Worm (Caenorhabditis elegans) whole organism, young adult: ENCODE measurements around the gene F53F4.12.
A peak's percentile ranks its signal among the peaks of the same experiment; 100 is the strongest.

Experiments
- B0019.2 ChIP-seq: fragments of 200-800 bp; sonication (Bioruptor generic); conservative IDR thresholded peaks from 2 replicates; pipeline ENCODE4 v1.3.6; 2022; ENCODE audit warnings: missing genetic modification reagents, missing genetic modification characterization, missing compliant biosample characterization
- B0035.1 ChIP-seq: sonication (generic microtip); optimal IDR thresholded peaks from 2 replicates; lab custom pipeline; 2016; ENCODE audit warnings: missing genetic modification characterization, mild to moderate bottlenecking, missing compliant biosample characterization, missing genotype, missing genetic modification reagents
- F10E7.11 ChIP-seq: sonication (generic microtip); optimal IDR thresholded peaks from 2 replicates; lab custom pipeline; 2017; ENCODE audit warnings: mild to moderate bottlenecking, missing genetic modification characterization, moderate library complexity, missing compliant biosample characterization
- F33H1.4 ChIP-seq: fragments of 200-800 bp; sonication (Bioruptor generic); IDR thresholded peaks from 2 replicates; pipeline ENCODE4 v1.3.6; 2022; ENCODE audit warnings: missing genetic modification reagents, missing genetic modification characterization, missing compliant biosample characterization
- K11D2.4 ChIP-seq: fragments of 200-800 bp; sonication (Bioruptor generic); IDR thresholded peaks from 2 replicates; pipeline ENCODE4 v1.3.6; 2022; ENCODE audit warnings: missing genetic modification reagents, missing genetic modification characterization, missing compliant biosample characterization
- K12H6.12 ChIP-seq: fragments of 200-800 bp; sonication (Bioruptor generic); optimal IDR thresholded peaks from 2 replicates; lab custom pipeline; 2018; ENCODE audit warnings: mild to moderate bottlenecking, missing genetic modification characterization, missing compliant biosample characterization
- T26A5.8 ChIP-seq: sonication (generic microtip); optimal IDR thresholded peaks from 2 replicates; lab custom pipeline; 2016; ENCODE audit warnings: missing genetic modification characterization, missing compliant biosample characterization
- Y53G8AR.9 ChIP-seq: fragments of 200-800 bp; sonication (Bioruptor generic); conservative IDR thresholded peaks from 2 replicates; pipeline ENCODE4 v1.3.6; 2022; ENCODE audit warnings: missing genetic modification reagents, missing genetic modification characterization, missing compliant biosample characterization
- Y95B8A.8 ChIP-seq: fragments of 200-800 bp; sonication (Bioruptor generic); IDR thresholded peaks from 2 replicates; pipeline ENCODE4 v1.3.6; 2022; ENCODE audit warnings: missing genetic modification reagents, missing genetic modification characterization, missing compliant biosample characterization
- ama-1 ChIP-seq, 3 experiments: fragments of 150-350 bp in 1 of 3; sonication (generic microtip) in 2 of 3; optimal IDR thresholded peaks; 2 replicates each; lab custom pipeline; 2014 to 2018; ENCODE audit warnings: missing biosample characterization in 2 of 3, missing genetic modification characterization in 2 of 3, missing genetic modification reagents in 2 of 3
- aptf-3 ChIP-seq: fragments of 200-800 bp; sonication (Bioruptor generic); IDR thresholded peaks from 2 replicates; pipeline ENCODE4 v1.3.6; 2022; ENCODE audit warnings: missing genetic modification characterization, missing compliant biosample characterization
- atf-7 ChIP-seq: sonication (generic microtip); optimal IDR thresholded peaks from 2 replicates; lab custom pipeline; 2017; ENCODE audit warnings: mild to moderate bottlenecking, missing genetic modification characterization, missing compliant biosample characterization
- bed-2 ChIP-seq: fragments of 200-800 bp; sonication (Bioruptor generic); IDR thresholded peaks from 2 replicates; pipeline ENCODE4 v1.3.6; 2022; ENCODE audit warnings: missing genetic modification reagents, missing genetic modification characterization, missing compliant biosample characterization
- cebp-1 ChIP-seq, 2 experiments: fragments of 200-800 bp in 1 of 2; sonication (Bioruptor generic) in 1 of 2; sonication (generic microtip) in 1 of 2; IDR thresholded peaks in 1 of 2; optimal IDR thresholded peaks in 1 of 2; 2 replicates each; pipeline versions ENCODE4 v1.3.6 to Lab custom; 2017 to 2022; ENCODE audit warnings: missing compliant biosample characterization in 2 of 2, missing genetic modification characterization in 2 of 2, mild to moderate bottlenecking in 1 of 2, missing genetic modification reagents in 1 of 2, moderate library complexity in 1 of 2
- ceh-27 ChIP-seq: fragments of 200-800 bp; sonication (Bioruptor generic); optimal IDR thresholded peaks from 2 replicates; lab custom pipeline; 2018; ENCODE audit warnings: mild to moderate bottlenecking, missing genetic modification characterization, moderate library complexity, missing compliant biosample characterization
- ceh-79 ChIP-seq: sonication (generic microtip); optimal IDR thresholded peaks from 2 replicates; lab custom pipeline; 2017; ENCODE audit warnings: mild to moderate bottlenecking, missing genetic modification characterization, missing compliant biosample characterization
- chd-7 ChIP-seq: sonication (generic microtip); optimal IDR thresholded peaks from 2 replicates; lab custom pipeline; 2016; ENCODE audit warnings: mild to moderate bottlenecking, missing genetic modification characterization, moderate library complexity, missing compliant biosample characterization
- die-1 ChIP-seq: sonication (generic microtip); optimal IDR thresholded peaks from 2 replicates; lab custom pipeline; 2016; ENCODE audit warnings: missing genotype, mild to moderate bottlenecking, missing genetic modification characterization, missing compliant biosample characterization
- dpff-1 ChIP-seq: sonication (generic microtip); optimal IDR thresholded peaks from 2 replicates; lab custom pipeline; 2017; ENCODE audit warnings: mild to moderate bottlenecking, missing genetic modification characterization, missing compliant biosample characterization
- efl-1 ChIP-seq: fragments of 150-350 bp; optimal IDR thresholded peaks from 2 replicates; lab custom pipeline; 2014; ENCODE audit warnings: missing biosample characterization, missing genetic modification reagents, missing genetic modification characterization
- egl-18 ChIP-seq: fragments of 200-800 bp; sonication (Bioruptor generic); IDR thresholded peaks from 2 replicates; pipeline ENCODE4 v1.3.6; 2022; ENCODE audit warnings: missing genetic modification reagents, missing genetic modification characterization, missing compliant biosample characterization
- ekl-4 ChIP-seq: fragments of 200-800 bp; sonication (Bioruptor generic); IDR thresholded peaks from 2 replicates; pipeline ENCODE4 v1.3.6; 2022; ENCODE audit warnings: missing genetic modification reagents, missing genetic modification characterization, missing compliant biosample characterization
- hmg-1.2 ChIP-seq: fragments of 200-800 bp; sonication (Bioruptor generic); IDR thresholded peaks from 2 replicates; pipeline ENCODE4 v1.3.6; 2022; ENCODE audit warnings: missing genetic modification reagents, missing genetic modification characterization, missing compliant biosample characterization
- hrde-1 ChIP-seq: sonication (generic microtip); optimal IDR thresholded peaks from 2 replicates; lab custom pipeline; 2016; ENCODE audit warnings: missing genetic modification characterization, mild to moderate bottlenecking, missing compliant biosample characterization, moderate library complexity, missing genotype, missing genetic modification reagents, borderline replicate concordance
- let-526 ChIP-seq: fragments of 200-800 bp; sonication (Bioruptor generic); IDR thresholded peaks from 2 replicates; pipeline ENCODE4 v1.3.6; 2022; ENCODE audit warnings: missing genetic modification reagents, missing genetic modification characterization, missing compliant biosample characterization
- lin-35 ChIP-seq, 3 experiments: fragments of 150-350 bp in 2 of 3; sonication (generic microtip) in 1 of 3; optimal IDR thresholded peaks; 2 replicates each; lab custom pipeline; 2014 to 2018; ENCODE audit warnings: missing biosample characterization in 3 of 3, missing genetic modification characterization in 3 of 3, missing genetic modification reagents in 3 of 3
- lin-54 ChIP-seq: fragments of 200-800 bp; sonication (Bioruptor generic); optimal IDR thresholded peaks from 2 replicates; lab custom pipeline; 2018; ENCODE audit warnings: mild to moderate bottlenecking, missing genetic modification characterization, missing compliant biosample characterization
- madf-3 ChIP-seq: fragments of 200-800 bp; sonication (Bioruptor generic); IDR thresholded peaks from 2 replicates; pipeline ENCODE4 v1.3.6; 2022; ENCODE audit warnings: missing genetic modification reagents, missing genetic modification characterization, missing compliant biosample characterization
- madf-8 ChIP-seq: fragments of 200-800 bp; sonication (Bioruptor generic); conservative IDR thresholded peaks from 2 replicates; pipeline ENCODE4 v1.3.6; 2022; ENCODE audit warnings: missing genetic modification reagents, missing genetic modification characterization, missing compliant biosample characterization
- mcd-1 ChIP-seq: fragments of 200-800 bp; sonication (Bioruptor generic); IDR thresholded peaks from 2 replicates; pipeline ENCODE4 v1.3.6; 2022; ENCODE audit warnings: missing genetic modification reagents, missing genetic modification characterization, missing compliant biosample characterization
- mel-28 ChIP-seq: sonication (generic microtip); optimal IDR thresholded peaks from 2 replicates; lab custom pipeline; 2016; ENCODE audit warnings: borderline replicate concordance, mild to moderate bottlenecking, missing genetic modification characterization, missing compliant biosample characterization
- nfya-2 ChIP-seq: fragments of 200-800 bp; sonication (Bioruptor generic); IDR thresholded peaks from 2 replicates; pipeline ENCODE4 v1.3.6; 2022; ENCODE audit warnings: missing genetic modification reagents, missing genetic modification characterization, missing compliant biosample characterization
- nfyb-1 ChIP-seq: fragments of 200-800 bp; sonication (Bioruptor generic); IDR thresholded peaks from 2 replicates; pipeline ENCODE4 v1.3.6; 2022; ENCODE audit warnings: missing genetic modification reagents, missing genetic modification characterization, missing compliant biosample characterization
- nhr-27 ChIP-seq: fragments of 200-800 bp; sonication (Bioruptor generic); optimal IDR thresholded peaks from 2 replicates; lab custom pipeline; 2018; ENCODE audit warnings: mild to moderate bottlenecking, missing genetic modification characterization, moderate library complexity, missing compliant biosample characterization
- nhr-80 ChIP-seq: sonication (generic microtip); optimal IDR thresholded peaks from 2 replicates; lab custom pipeline; 2016; ENCODE audit warnings: missing genetic modification characterization, missing compliant biosample characterization
- pha-4 ChIP-seq: fragments of 150-350 bp; sonication (generic microtip); optimal IDR thresholded peaks from 2 replicates; lab custom pipeline; 2014; ENCODE audit warnings: missing biosample characterization, missing genetic modification reagents, missing genetic modification characterization
- repo-1 ChIP-seq: sonication (generic microtip); optimal IDR thresholded peaks from 2 replicates; lab custom pipeline; 2017; ENCODE audit warnings: mild to moderate bottlenecking, missing genetic modification characterization, missing compliant biosample characterization
- snpc-1.1 ChIP-seq: sonication (generic microtip); optimal IDR thresholded peaks from 2 replicates; lab custom pipeline; 2017; ENCODE audit warnings: missing genetic modification characterization, mild to moderate bottlenecking, missing compliant biosample characterization, antibody characterized with exemption, moderate library complexity, missing genotype, missing genetic modification reagents; ENCODE audit not compliant: insufficient read depth
- snpc-3.4 ChIP-seq: sonication (generic microtip); optimal IDR thresholded peaks from 2 replicates; lab custom pipeline; 2017; ENCODE audit warnings: missing genetic modification characterization, mild to moderate bottlenecking, missing compliant biosample characterization, antibody characterized with exemption, moderate library complexity, missing genotype, missing genetic modification reagents
- snpc-4 ChIP-seq, 5 experiments: fragments of 150-350 bp in 1 of 5; sonication (generic microtip) in 4 of 5; optimal IDR thresholded peaks; 2 replicates each; lab custom pipeline; 2014 to 2018; ENCODE audit warnings: missing genetic modification characterization in 5 of 5, missing biosample characterization in 3 of 5, antibody characterized with exemption in 2 of 5, mild to moderate bottlenecking in 2 of 5, missing compliant biosample characterization in 2 of 5, missing genotype in 2 of 5, moderate library complexity in 2 of 5, missing genetic modification reagents in 1 of 5
- somi-1 ChIP-seq: fragments of 200-800 bp; sonication (Bioruptor generic); optimal IDR thresholded peaks from 2 replicates; lab custom pipeline; 2018; ENCODE audit warnings: mild to moderate bottlenecking, missing genetic modification characterization, missing compliant biosample characterization
- sptf-2 ChIP-seq: fragments of 200-800 bp; sonication (Bioruptor generic); optimal IDR thresholded peaks from 2 replicates; lab custom pipeline; 2018; ENCODE audit warnings: mild to moderate bottlenecking, missing genetic modification characterization, missing compliant biosample characterization
- tbp1 ChIP-seq: fragments of 200-800 bp; sonication (Bioruptor generic); optimal IDR thresholded peaks from 2 replicates; lab custom pipeline; 2018; ENCODE audit warnings: mild to moderate bottlenecking, missing genetic modification characterization, missing compliant biosample characterization
- tlf-1 ChIP-seq: fragments of 200-800 bp; sonication (Bioruptor generic); optimal IDR thresholded peaks from 2 replicates; lab custom pipeline; 2018; ENCODE audit warnings: mild to moderate bottlenecking, missing genetic modification characterization, missing compliant biosample characterization
- xnd-1 ChIP-seq: sonication (generic microtip); optimal IDR thresholded peaks from 2 replicates; lab custom pipeline; 2016; ENCODE audit warnings: missing genotype, missing genetic modification reagents, missing genetic modification characterization, missing compliant biosample characterization
- ztf-18 ChIP-seq: sonication (generic microtip); optimal IDR thresholded peaks from 2 replicates; lab custom pipeline; 2016; ENCODE audit warnings: missing genotype, mild to moderate bottlenecking, missing genetic modification characterization, missing compliant biosample characterization
- ztf-6 ChIP-seq: fragments of 200-800 bp; sonication (Bioruptor generic); IDR thresholded peaks from 2 replicates; pipeline ENCODE4 v1.3.6; 2022; ENCODE audit warnings: missing genetic modification reagents, missing genetic modification characterization, missing compliant biosample characterization

Gene F53F4.12

ce11 chrV:13658577-13658976 lies 32.7 kb downstream of the F53F4.12 start:
- TF ChIP-seq chd-7 (tag; lab: Kevin White, UChicago): peak; percentile 97
- peak; percentile 91 for TF ChIP-seq nfyb-1 (GFP tag; lab: Robert Waterston, UW)
- TF ChIP-seq F33H1.4 (GFP tag; lab: Robert Waterston, UW): peak; percentile 25
- peak; percentile 84 for TF ChIP-seq atf-7 (tag; lab: Kevin White, UChicago)
- TF ChIP-seq hmg-1.2: no peak; the same call in 1 of the 2 replicates
- no peak for TF ChIP-seq mel-28 (tag; lab: Kevin White, UChicago)
- TF ChIP-seq bed-2 (GFP tag; lab: Robert Waterston, UW): no peak
- TF ChIP-seq lin-35 (GFP tag; optimal IDR thresholded peaks at IDR 0.05; lab: Kevin White, UChicago): peak in 1 of 3 experiments; percentile 64
- no peak for TF ChIP-seq hrde-1
- peak; percentile 82 for TF ChIP-seq cebp-1 (GFP tag; IDR thresholded peaks at IDR 0.05; lab: Robert Waterston, UW)
- peak; percentile 91 for TF ChIP-seq cebp-1 (tag; optimal IDR thresholded peaks at IDR 0.05; lab: Kevin White, UChicago)
- no peak for TF ChIP-seq egl-18 (GFP tag; lab: Robert Waterston, UW)
- TF ChIP-seq snpc-3.4 (tag; lab: Kevin White, UChicago): no peak
- no peak for TF ChIP-seq nfya-2 (GFP tag; lab: Robert Waterston, UW)
- peak; percentile 24 for TF ChIP-seq ztf-18 (tag; lab: Kevin White, UChicago)
- no peak for TF ChIP-seq B0019.2 (GFP tag; lab: Robert Waterston, UW)
- TF ChIP-seq pha-4 (tag; lab: Kevin White, UChicago): no peak
- peak; percentile 67; the same call in 1 of the 2 replicates for TF ChIP-seq ztf-6 (GFP tag; lab: Robert Waterston, UW)
- TF ChIP-seq dpff-1: no peak
- TF ChIP-seq mcd-1 (GFP tag; lab: Robert Waterston, UW): peak; percentile 69
- no peak for TF ChIP-seq snpc-1.1 (tag; lab: Kevin White, UChicago)
- peak; percentile 66 for TF ChIP-seq ekl-4
- no peak for TF ChIP-seq sptf-2 (GFP tag; lab: Kevin White, UChicago)
- TF ChIP-seq nhr-80 (tag; lab: Kevin White, UChicago): peak; percentile 88
- peak; percentile 70 for TF ChIP-seq repo-1 (tag; lab: Kevin White, UChicago)
- TF ChIP-seq madf-8: no peak
- TF ChIP-seq efl-1 (GFP tag; lab: Kevin White, UChicago): no peak
- no peak for TF ChIP-seq ceh-79 (tag; lab: Kevin White, UChicago)
- TF ChIP-seq T26A5.8 (tag; lab: Kevin White, UChicago): no peak
- peak; percentile 84 for TF ChIP-seq Y53G8AR.9 (GFP tag; lab: Robert Waterston, UW)
- TF ChIP-seq die-1 (tag; lab: Kevin White, UChicago): peak; percentile 71
- peak; percentile 97 for TF ChIP-seq somi-1 (GFP tag; lab: Kevin White, UChicago)
- peak; percentile 91 for TF ChIP-seq K11D2.4 (GFP tag; lab: Robert Waterston, UW)
- TF ChIP-seq B0035.1: no peak
- TF ChIP-seq Y95B8A.8 (GFP tag; lab: Robert Waterston, UW): peak; percentile 76
- peak; percentile 18 for TF ChIP-seq ceh-27 (GFP tag; lab: Kevin White, UChicago)
- peak; percentile 66 for TF ChIP-seq lin-54 (GFP tag; lab: Kevin White, UChicago)
- peak; percentile 61 for TF ChIP-seq tbp1 (GFP tag; lab: Kevin White, UChicago)
- TF ChIP-seq let-526 (GFP tag; lab: Robert Waterston, UW): peak; percentile 94
- TF ChIP-seq ama-1 (optimal IDR thresholded peaks at IDR 0.05; lab: Kevin White, UChicago): peak; percentile 60
- no peak for TF ChIP-seq ama-1 (GFP tag; optimal IDR thresholded peaks at IDR 0.05; lab: Kevin White, UChicago)
- TF ChIP-seq K12H6.12 (tag; lab: Kevin White, UChicago): peak; percentile 84
- no peak for TF ChIP-seq F10E7.11 (tag; lab: Kevin White, UChicago)
- no peak for TF ChIP-seq madf-3 (GFP tag; lab: Robert Waterston, UW)
- TF ChIP-seq tlf-1 (GFP tag; lab: Kevin White, UChicago): peak; percentile 89
- no peak for TF ChIP-seq aptf-3
- no peak for TF ChIP-seq nhr-27
- no peak for TF ChIP-seq snpc-4 (GFP tag; optimal IDR thresholded peaks at IDR 0.05; lab: Kevin White, UChicago)
- peak in 2 of 4 experiments; percentile 28 to 51 for TF ChIP-seq snpc-4 (tag; optimal IDR thresholded peaks at IDR 0.05; lab: Kevin White, UChicago)
- TF ChIP-seq xnd-1 (tag; lab: Kevin White, UChicago): no peak
